Worm (Caenorhabditis elegans) whole organism, late embryonic: ENCODE measurements around the gene B0432.7.

Source experiments
- C08G9.2 ChIP-seq: sonication (generic microtip); optimal IDR thresholded peaks from 2 replicates; lab custom pipeline; 2016; ENCODE audit warnings: mild to moderate bottlenecking, missing genetic modification characterization, moderate library complexity, missing compliant biosample characterization
- C38D4.7 ChIP-seq: fragments of 200-800 bp; sonication (Bioruptor generic); optimal IDR thresholded peaks from 2 replicates; lab custom pipeline; 2018; ENCODE audit warnings: mild to moderate bottlenecking, missing genetic modification characterization, moderate library complexity, missing compliant biosample characterization
- K09A11.1 ChIP-seq: sonication (generic microtip); optimal IDR thresholded peaks from 2 replicates; lab custom pipeline; 2017; ENCODE audit warnings: antibody characterized with exemption, mild to moderate bottlenecking, missing genetic modification characterization, missing compliant biosample characterization; ENCODE audit not compliant: insufficient read depth
- Y22D7AL.16 ChIP-seq: sonication (generic microtip); optimal IDR thresholded peaks from 2 replicates; lab custom pipeline; 2016; ENCODE audit warnings: missing genetic modification characterization, missing compliant biosample characterization
- ahr-1 ChIP-seq: sonication (generic microtip); optimal IDR thresholded peaks from 2 replicates; lab custom pipeline; 2016; ENCODE audit warnings: missing genetic modification characterization, missing compliant biosample characterization
- ama-1 ChIP-seq: fragments of 150-350 bp; optimal IDR thresholded peaks from 2 replicates; lab custom pipeline; 2014
- ceh-18 ChIP-seq: sonication (generic microtip); optimal IDR thresholded peaks from 2 replicates; lab custom pipeline; 2016; ENCODE audit warnings: missing genetic modification characterization, missing compliant biosample characterization
- ceh-19 ChIP-seq: fragments of 200-800 bp; sonication (Bioruptor generic); optimal IDR thresholded peaks from 2 replicates; lab custom pipeline; 2018; ENCODE audit warnings: mild to moderate bottlenecking, missing genetic modification characterization, missing compliant biosample characterization
- ceh-34 ChIP-seq: sonication (generic microtip); optimal IDR thresholded peaks from 2 replicates; lab custom pipeline; 2016; ENCODE audit warnings: mild to moderate bottlenecking, missing genetic modification characterization, missing compliant biosample characterization
- ceh-45 ChIP-seq: fragments of 200-800 bp; sonication (Bioruptor generic); IDR thresholded peaks from 2 replicates; pipeline ENCODE4 v1.3.6; 2022; ENCODE audit warnings: missing genetic modification reagents, missing genetic modification characterization, missing compliant biosample characterization
- ceh-48 ChIP-seq: sonication (generic microtip); optimal IDR thresholded peaks from 2 replicates; lab custom pipeline; 2016; ENCODE audit warnings: missing genetic modification characterization, inconsistent platforms, missing compliant biosample characterization
- ceh-6 ChIP-seq: fragments of 200-800 bp; sonication (Bioruptor generic); optimal IDR thresholded peaks from 2 replicates; lab custom pipeline; 2018; ENCODE audit warnings: mild to moderate bottlenecking, missing genetic modification characterization, missing compliant biosample characterization
- ceh-9 ChIP-seq: sonication (generic microtip); optimal IDR thresholded peaks from 2 replicates; lab custom pipeline; 2016; ENCODE audit warnings: mild to moderate bottlenecking, missing genetic modification characterization, inconsistent platforms, missing compliant biosample characterization
- che-1 ChIP-seq: sonication (generic microtip); optimal IDR thresholded peaks from 2 replicates; lab custom pipeline; 2016; ENCODE audit warnings: mild to moderate bottlenecking, missing genetic modification characterization, missing compliant biosample characterization
- dmd-4 ChIP-seq: sonication (generic microtip); optimal IDR thresholded peaks from 2 replicates; lab custom pipeline; 2016; ENCODE audit warnings: borderline replicate concordance, missing genetic modification characterization, missing compliant biosample characterization
- dve-1 ChIP-seq: sonication (generic microtip); optimal IDR thresholded peaks from 2 replicates; lab custom pipeline; 2017; ENCODE audit warnings: antibody characterized with exemption, mild to moderate bottlenecking, missing genetic modification characterization, missing compliant biosample characterization
- elt-2 ChIP-seq: sonication (generic microtip); optimal IDR thresholded peaks from 2 replicates; lab custom pipeline; 2016; ENCODE audit warnings: missing genetic modification reagents, missing genetic modification characterization, missing compliant biosample characterization
- elt-4 ChIP-seq: sonication (generic microtip); optimal IDR thresholded peaks from 2 replicates; lab custom pipeline; 2016; ENCODE audit warnings: missing genetic modification characterization, missing compliant biosample characterization
- gmeb-2 ChIP-seq: sonication (generic microtip); optimal IDR thresholded peaks from 2 replicates; lab custom pipeline; 2016; ENCODE audit warnings: missing genetic modification characterization, inconsistent platforms, missing compliant biosample characterization
- hlh-30 ChIP-seq: sonication (generic microtip); optimal IDR thresholded peaks from 2 replicates; lab custom pipeline; 2017; ENCODE audit warnings: antibody characterized with exemption, missing genetic modification characterization, missing compliant biosample characterization; ENCODE audit not compliant: insufficient read depth
- hlh-8 ChIP-seq: sonication (generic microtip); optimal IDR thresholded peaks from 2 replicates; lab custom pipeline; 2016; ENCODE audit warnings: missing genotype, missing genetic modification characterization, missing compliant biosample characterization
- lim-6 ChIP-seq: sonication (generic microtip); optimal IDR thresholded peaks from 2 replicates; lab custom pipeline; 2016; ENCODE audit warnings: missing genetic modification characterization, missing compliant biosample characterization
- mec-3 ChIP-seq: sonication (generic microtip); optimal IDR thresholded peaks from 2 replicates; lab custom pipeline; 2016; ENCODE audit warnings: borderline replicate concordance, missing genetic modification characterization, missing compliant biosample characterization
- nfya-1 ChIP-seq: sonication (generic microtip); optimal IDR thresholded peaks from 2 replicates; lab custom pipeline; 2017; ENCODE audit warnings: missing genetic modification characterization, mild to moderate bottlenecking, missing compliant biosample characterization, antibody characterized with exemption, moderate library complexity
- nhr-232 ChIP-seq: sonication (generic microtip); optimal IDR thresholded peaks from 2 replicates; lab custom pipeline; 2016; ENCODE audit warnings: missing genetic modification characterization, missing compliant biosample characterization
- npax-4 ChIP-seq: sonication (generic microtip); optimal IDR thresholded peaks from 2 replicates; lab custom pipeline; 2016; ENCODE audit warnings: missing genetic modification characterization, missing compliant biosample characterization
- odd-2 ChIP-seq: sonication (generic microtip); optimal IDR thresholded peaks from 2 replicates; lab custom pipeline; 2017; ENCODE audit warnings: antibody characterized with exemption, mild to moderate bottlenecking, missing genetic modification characterization, missing compliant biosample characterization
- pag-3 ChIP-seq: sonication (generic microtip); optimal IDR thresholded peaks from 2 replicates; lab custom pipeline; 2016; ENCODE audit warnings: missing compliant biosample characterization, missing genetic modification characterization, borderline replicate concordance
- pat-9 ChIP-seq: fragments of 200-800 bp; sonication (Bioruptor generic); optimal IDR thresholded peaks from 2 replicates; lab custom pipeline; 2018; ENCODE audit warnings: mild to moderate bottlenecking, missing genetic modification characterization, moderate library complexity, missing compliant biosample characterization
- pax-1 ChIP-seq: fragments of 150-350 bp; optimal IDR thresholded peaks from 2 replicates; lab custom pipeline; 2014; ENCODE audit warnings: missing biosample characterization, missing genetic modification characterization
- pha-2 ChIP-seq: sonication (generic microtip); optimal IDR thresholded peaks from 2 replicates; lab custom pipeline; 2017; ENCODE audit warnings: mild to moderate bottlenecking, missing genetic modification characterization, missing compliant biosample characterization
- pha-4 ChIP-seq: fragments of 150-350 bp; optimal IDR thresholded peaks from 2 replicates; lab custom pipeline; 2018; ENCODE audit warnings: missing biosample characterization, missing genetic modification reagents, missing genetic modification characterization
- pqm-1 ChIP-seq: sonication (generic microtip); optimal IDR thresholded peaks from 2 replicates; lab custom pipeline; 2016; ENCODE audit warnings: missing genetic modification characterization, missing compliant biosample characterization
- pros-1 ChIP-seq: fragments of 150-350 bp; optimal IDR thresholded peaks from 2 replicates; lab custom pipeline; 2014; ENCODE audit warnings: missing biosample characterization, missing genetic modification reagents, missing genetic modification characterization
- rnt-1 ChIP-seq: sonication (generic microtip); optimal IDR thresholded peaks from 2 replicates; lab custom pipeline; 2016; ENCODE audit warnings: missing genetic modification characterization, missing compliant biosample characterization
- tbx-2 ChIP-seq: sonication (generic microtip); optimal IDR thresholded peaks from 2 replicates; lab custom pipeline; 2016; ENCODE audit warnings: missing genetic modification characterization, missing compliant biosample characterization
- ttx-3 ChIP-seq: sonication (generic microtip); optimal IDR thresholded peaks from 2 replicates; lab custom pipeline; 2016; ENCODE audit warnings: missing genetic modification reagents, missing genetic modification characterization, missing compliant biosample characterization
- unc-42 ChIP-seq: sonication (generic microtip); optimal IDR thresholded peaks from 2 replicates; lab custom pipeline; 2016; ENCODE audit warnings: missing genotype, missing genetic modification characterization, missing compliant biosample characterization

Gene B0432.7

ce11 chrII:303927-304711 lies 30.3 kb upstream of the B0432.7 start:
- TF ChIP-seq ahr-1 (no peak), Y22D7AL.16 (tag; lab: Kevin White, UChicago) (no peak), C08G9.2 (tag; lab: Kevin White, UChicago) (peak; percentile 24), pqm-1 (tag; lab: Kevin White, UChicago) (no peak), mec-3 (tag; lab: Kevin White, UChicago) (no peak), elt-4 (tag; lab: Kevin White, UChicago) (peak; percentile 57), gmeb-2 (tag; lab: Kevin White, UChicago) (no peak), tbx-2 (no peak), C38D4.7 (peak; percentile 15), pax-1 (no peak), elt-2 (tag; lab: Kevin White, UChicago) (no peak)

- TF ChIP-seq rnt-1 (tag; lab: Kevin White, UChicago): peak; percentile 55
- no peak for TF ChIP-seq ceh-19
- TF ChIP-seq K09A11.1 (tag; lab: Kevin White, UChicago): no peak
- no peak for TF ChIP-seq pha-2
- peak; percentile 34 for TF ChIP-seq hlh-30 (tag; lab: Kevin White, UChicago)
- TF ChIP-seq ceh-45 (GFP tag; lab: Robert Waterston, UW): no peak
- no peak for TF ChIP-seq dve-1 (tag; lab: Kevin White, UChicago)
Measured at ce11 chrII:300977-301772, 27.4 kb upstream of the B0432.7 start, which contains the start of gene K01A2.5. TSS of gene K01A2.5 (plus strand) at chrII:301273.

ce11 chrII:299684-300083 lies 25.9 kb upstream of the B0432.7 start, which contains the start of gene K01A2.6:
TSS of gene K01A2.6 (plus strand) at chrII:299984.
- TF ChIP-seq ceh-34 (tag; lab: Kevin White, UChicago) (no peak), C08G9.2 (tag; lab: Kevin White, UChicago) (no peak), lim-6 (tag; lab: Kevin White, UChicago) (no peak), ceh-19 (no peak), hlh-8 (tag; lab: Kevin White, UChicago) (no peak), ttx-3 (tag; lab: Kevin White, UChicago) (no peak), unc-42 (tag; lab: Kevin White, UChicago) (no peak), npax-4 (tag; lab: Kevin White, UChicago) (no peak), ama-1 (lab: Kevin White, UChicago) (no peak), pag-3 (no peak), ceh-9 (tag; lab: Kevin White, UChicago) (no peak), elt-4 (tag; lab: Kevin White, UChicago) (no peak), nhr-232 (tag; lab: Kevin White, UChicago) (no peak), pros-1 (tag; lab: Kevin White, UChicago) (no peak), K09A11.1 (tag; lab: Kevin White, UChicago) (no peak)
- TF ChIP-seq, all 69 proteins: peak for 0

ce11 chrII:296911-297440 lies 23.2 kb upstream of the B0432.7 start, which contains the start of the genes clec-117 and B0432.1:
TSS of gene clec-117 (minus strand) at chrII:297011.
TSS of gene B0432.1 (plus strand) at chrII:297390.
- TF ChIP-seq ceh-18 (tag; lab: Kevin White, UChicago): no peak
- TF ChIP-seq, all 69 proteins: peak for 0

- no peak for TF ChIP-seq pros-1 (tag; lab: Kevin White, UChicago)
- no peak for TF ChIP-seq ceh-6 (GFP tag; lab: Kevin White, UChicago)
- no peak for TF ChIP-seq ceh-48 (tag; lab: Kevin White, UChicago)
- TF ChIP-seq odd-2: no peak
- TF ChIP-seq nfya-1 (tag; lab: Kevin White, UChicago): no peak
- TF ChIP-seq ceh-19: no peak
- no peak for TF ChIP-seq che-1 (tag; lab: Kevin White, UChicago)
- no peak for TF ChIP-seq ceh-45 (GFP tag; lab: Robert Waterston, UW)
- TF ChIP-seq mec-3 (tag; lab: Kevin White, UChicago): no peak
- no peak for TF ChIP-seq dmd-4 (tag; lab: Kevin White, UChicago)
- no peak for TF ChIP-seq rnt-1 (tag; lab: Kevin White, UChicago)
- no peak for TF ChIP-seq pat-9
- no peak for TF ChIP-seq K09A11.1 (tag; lab: Kevin White, UChicago)
- no peak for TF ChIP-seq npax-4 (tag; lab: Kevin White, UChicago)
- TF ChIP-seq gmeb-2 (tag; lab: Kevin White, UChicago): no peak
- TF ChIP-seq pha-4 (tag; lab: Kevin White, UChicago): no peak
Measured at ce11 chrII:294606-295005, 20.8 kb upstream of the B0432.7 start, which contains the start of gene B0432.11. TSS of gene B0432.11 (minus strand) at chrII:294706.
